Fruit fly (Drosophila melanogaster) whole organism, embryonic: ENCODE results near the gene PolA1.

Source experiments
- ATbp ChIP-seq: fragments of 200-800 bp; sonication (Bioruptor generic); optimal IDR thresholded peaks from 2 replicates; lab custom pipeline; 2017; ENCODE audit warnings: missing biosample characterization, mild to moderate bottlenecking, missing genetic modification characterization, missing genetic modification reagents
- Bteb2 ChIP-seq: fragments of 200-800 bp; sonication (Bioruptor generic); optimal IDR thresholded peaks from 2 replicates; lab custom pipeline; 2016; ENCODE audit warnings: missing biosample characterization, missing genetic modification characterization
- CG10959 ChIP-seq: fragments of 200-800 bp; sonication (Bioruptor generic); IDR thresholded peaks from 2 replicates; pipeline ENCODE4 v1.3.6; 2022; ENCODE audit warnings: missing biosample characterization, missing genetic modification characterization
- CG11696 ChIP-seq: fragments of 200-800 bp; sonication (Bioruptor generic); IDR thresholded peaks from 2 replicates; pipeline ENCODE4 v1.3.6; 2022; ENCODE audit warnings: missing biosample characterization, missing genetic modification characterization
- CG13424 ChIP-seq: fragments of 200-800 bp; sonication (Bioruptor generic); optimal IDR thresholded peaks from 2 replicates; lab custom pipeline; 2019; ENCODE audit warnings: missing biosample characterization, mild to moderate bottlenecking, missing genetic modification characterization, moderate library complexity
- CG13775 ChIP-seq: fragments of 200-800 bp; sonication (Bioruptor generic); optimal IDR thresholded peaks from 3 replicates; lab custom pipeline; 2017; ENCODE audit warnings: missing biosample characterization, mild to moderate bottlenecking, missing genetic modification characterization
- CG14441 ChIP-seq: fragments of 200-800 bp; sonication (Bioruptor generic); IDR thresholded peaks from 2 replicates; pipeline ENCODE4 v1.3.6; 2022; ENCODE audit warnings: missing biosample characterization, missing genetic modification characterization
- CG15514 ChIP-seq: fragments of 200-800 bp; sonication (Bioruptor generic); optimal IDR thresholded peaks from 3 replicates; lab custom pipeline; 2017; ENCODE audit warnings: missing biosample characterization, missing genetic modification characterization, mild to moderate bottlenecking, moderate library complexity, missing genetic modification reagents
- CG16863 ChIP-seq: fragments of 200-800 bp; sonication (Bioruptor generic); optimal IDR thresholded peaks from 3 replicates; lab custom pipeline; 2016; ENCODE audit warnings: missing biosample characterization, missing genetic modification characterization
- CG18262 ChIP-seq: fragments of 200-800 bp; optimal IDR thresholded peaks from 3 replicates; lab custom pipeline; 2019; ENCODE audit warnings: missing biosample characterization, mild to moderate bottlenecking, missing genetic modification characterization, moderate library complexity
- CG18476 ChIP-seq: fragments of 200-800 bp; sonication (Bioruptor generic); optimal IDR thresholded peaks from 2 replicates; lab custom pipeline; 2016; ENCODE audit warnings: missing biosample characterization, mild to moderate bottlenecking, missing genetic modification characterization
- CG2120 ChIP-seq: fragments of 200-800 bp; sonication (Bioruptor generic); optimal IDR thresholded peaks from 3 replicates; lab custom pipeline; 2016; ENCODE audit warnings: missing biosample characterization, missing genetic modification characterization
- CG31365 ChIP-seq: fragments of 200-800 bp; sonication (Bioruptor generic); optimal IDR thresholded peaks from 2 replicates; lab custom pipeline; 2018; ENCODE audit warnings: missing biosample characterization, mild to moderate bottlenecking, missing genetic modification characterization
- CG3726 ChIP-seq: fragments of 200-800 bp; sonication (Bioruptor generic); IDR thresholded peaks from 3 replicates; pipeline ENCODE4, ENCODE4 v1.3.6; 2022; ENCODE audit warnings: missing biosample characterization, missing genetic modification characterization
- CG6654 ChIP-seq: fragments of 200-800 bp; sonication (Bioruptor generic); optimal IDR thresholded peaks from 2 replicates; lab custom pipeline; 2017; ENCODE audit warnings: missing biosample characterization, mild to moderate bottlenecking, missing genetic modification characterization
- CG7357 ChIP-seq: fragments of 200-800 bp; sonication (Bioruptor generic); IDR thresholded peaks from 3 replicates; pipeline ENCODE4 v1.3.6; 2022; ENCODE audit warnings: missing biosample characterization, missing genetic modification characterization
- CG7372 ChIP-seq: fragments of 200-800 bp; sonication (Bioruptor generic); IDR thresholded peaks from 2 replicates; pipeline ENCODE4 v1.3.6; 2022; ENCODE audit warnings: missing biosample characterization, missing genetic modification characterization
- CG9437 ChIP-seq: fragments of 200-800 bp; sonication (Bioruptor generic); optimal IDR thresholded peaks from 2 replicates; lab custom pipeline; 2018; ENCODE audit warnings: missing biosample characterization, mild to moderate bottlenecking, missing genetic modification characterization
- CG9876 ChIP-seq: fragments of 200-800 bp; sonication (Bioruptor generic); optimal IDR thresholded peaks from 2 replicates; lab custom pipeline; 2016; ENCODE audit warnings: missing biosample characterization, missing genetic modification characterization
- CTCF ChIP-seq: fragments of 200-800 bp; sonication (Bioruptor generic); optimal IDR thresholded peaks from 2 replicates; lab custom pipeline; 2017; ENCODE audit warnings: missing biosample characterization, mild to moderate bottlenecking, missing genetic modification characterization, moderate library complexity
- Dip3 ChIP-seq: fragments of 200-800 bp; sonication (Bioruptor generic); optimal IDR thresholded peaks from 3 replicates; lab custom pipeline; 2016; ENCODE audit warnings: missing biosample characterization, missing genetic modification characterization
- E2f1 ChIP-seq: fragments of 200-800 bp; sonication (Bioruptor generic); IDR thresholded peaks from 2 replicates; pipeline ENCODE4 v1.3.6; 2022; ENCODE audit warnings: missing biosample characterization, missing genetic modification characterization
- Lpt ChIP-seq: fragments of >200 bp; optimal IDR thresholded peaks from 2 replicates; lab custom pipeline; 2018; ENCODE audit warnings: missing biosample characterization, missing genetic modification characterization
- Max ChIP-seq: fragments of 200-800 bp; sonication (Bioruptor generic); optimal IDR thresholded peaks from 2 replicates; lab custom pipeline; 2016; ENCODE audit warnings: missing biosample characterization, mild to moderate bottlenecking, missing genetic modification characterization
- Myb ChIP-seq: fragments of 200-800 bp; sonication (Bioruptor generic); optimal IDR thresholded peaks from 2 replicates; lab custom pipeline; 2016; ENCODE audit warnings: missing biosample characterization, missing genetic modification characterization
- NFAT ChIP-seq: fragments of 200-800 bp; sonication (Bioruptor generic); IDR thresholded peaks from 2 replicates; pipeline ENCODE4 v1.3.6; 2022; ENCODE audit warnings: missing biosample characterization, missing genetic modification characterization
- Nf-YA ChIP-seq: fragments of 200-800 bp; sonication (Bioruptor generic); IDR thresholded peaks from 2 replicates; pipeline ENCODE4 v1.3.6; 2022; ENCODE audit warnings: missing biosample characterization, missing genetic modification characterization
- Nf-YC ChIP-seq: fragments of 200-800 bp; optimal IDR thresholded peaks from 3 replicates; lab custom pipeline; 2019; ENCODE audit warnings: missing biosample characterization, mild to moderate bottlenecking, missing genetic modification characterization, moderate library complexity
- Scr ChIP-seq: fragments of 200-800 bp; sonication (Bioruptor generic); IDR thresholded peaks from 2 replicates; pipeline ENCODE4 v1.3.6; 2022; ENCODE audit warnings: missing biosample characterization, missing genetic modification characterization; ENCODE audit not compliant: partially characterized antibody
- Sox100B ChIP-seq: fragments of 200-800 bp; sonication (Bioruptor generic); optimal IDR thresholded peaks from 3 replicates; lab custom pipeline; 2018; ENCODE audit warnings: missing biosample characterization, mild to moderate bottlenecking, missing genetic modification characterization
- Spps ChIP-seq: fragments of 200-800 bp; sonication (Bioruptor generic); optimal IDR thresholded peaks from 2 replicates; lab custom pipeline; 2018; ENCODE audit warnings: missing biosample characterization, mild to moderate bottlenecking, missing genetic modification characterization
- Sry-β ChIP-seq: fragments of 200-800 bp; sonication (Bioruptor generic); optimal IDR thresholded peaks from 2 replicates; lab custom pipeline; 2018; ENCODE audit warnings: missing biosample characterization, mild to moderate bottlenecking, missing genetic modification characterization, moderate library complexity
- Tbp ChIP-seq: fragments of >200 bp; optimal IDR thresholded peaks from 2 replicates; lab custom pipeline; 2018; ENCODE audit warnings: missing biosample characterization, missing genetic modification characterization
- abd-A ChIP-seq: fragments of 200-800 bp; sonication (Bioruptor generic); optimal IDR thresholded peaks from 3 replicates; lab custom pipeline; 2019; ENCODE audit warnings: missing biosample characterization, mild to moderate bottlenecking, missing genetic modification characterization, moderate library complexity
- cato ChIP-seq: fragments of 200-800 bp; sonication (Bioruptor generic); optimal IDR thresholded peaks from 2 replicates; lab custom pipeline; 2016; ENCODE audit warnings: missing biosample characterization, missing genetic modification characterization, borderline replicate concordance
- disco-r ChIP-seq: fragments of 200-800 bp; sonication (Bioruptor generic); optimal IDR thresholded peaks from 2 replicates; lab custom pipeline; 2016; ENCODE audit warnings: missing biosample characterization, missing genetic modification characterization
- dpn ChIP-seq, 2 experiments: fragments of 200-800 bp; sonication (Bioruptor generic); optimal IDR thresholded peaks; 3 replicates each; lab custom pipeline; 2016; ENCODE audit warnings: missing biosample characterization in 2 of 2, missing genetic modification characterization in 2 of 2
- eyg ChIP-seq: fragments of 200-800 bp; sonication (Bioruptor generic); optimal IDR thresholded peaks from 3 replicates; lab custom pipeline; 2016; ENCODE audit warnings: missing biosample characterization, missing genetic modification characterization
- fd3F ChIP-seq: fragments of 200-800 bp; sonication (Bioruptor generic); optimal IDR thresholded peaks from 2 replicates; lab custom pipeline; 2018; ENCODE audit warnings: missing biosample characterization, mild to moderate bottlenecking, missing genetic modification characterization, moderate library complexity
- gfzf ChIP-seq: fragments of 200-800 bp; sonication (Bioruptor generic); optimal IDR thresholded peaks from 2 replicates; lab custom pipeline; 2016; ENCODE audit warnings: missing biosample characterization, mild to moderate bottlenecking, missing genetic modification characterization, moderate library complexity
- gro ChIP-seq: fragments of 200-800 bp; sonication (Bioruptor generic); optimal IDR thresholded peaks from 2 replicates; lab custom pipeline; 2016; ENCODE audit warnings: missing biosample characterization, missing genetic modification characterization
- gt ChIP-seq: fragments of 200-800 bp; sonication (Bioruptor generic); IDR thresholded peaks from 2 replicates; pipeline ENCODE4 v1.3.6; 2022; ENCODE audit warnings: missing biosample characterization, missing genetic modification characterization
- hth ChIP-seq: fragments of >200 bp; optimal IDR thresholded peaks from 2 replicates; lab custom pipeline; 2017; ENCODE audit warnings: inconsistent platforms
- maf-S ChIP-seq: fragments of 200-800 bp; sonication (Bioruptor generic); optimal IDR thresholded peaks from 2 replicates; lab custom pipeline; 2016; ENCODE audit warnings: missing biosample characterization, missing genetic modification characterization
- pan ChIP-seq, 4 experiments: fragments of >200 bp in 3 of 4; fragments of 200-800 bp in 1 of 4; sonication (Bioruptor generic) in 1 of 4; optimal IDR thresholded peaks in 3 of 4; IDR thresholded peaks in 1 of 4; 2 replicates each; pipeline versions ENCODE4 v1.3.6 to Lab custom; 2017 to 2022; ENCODE audit warnings: missing biosample characterization in 2 of 4, missing genetic modification characterization in 2 of 4, mixed read lengths in 1 of 4
- pum ChIP-seq: fragments of 200-800 bp; sonication (Bioruptor generic); optimal IDR thresholded peaks from 2 replicates; lab custom pipeline; 2016; ENCODE audit warnings: missing biosample characterization, missing genetic modification characterization
- slbo ChIP-seq: fragments of 200-800 bp; sonication (Bioruptor generic); IDR thresholded peaks from 2 replicates; pipeline ENCODE4 v1.3.6; 2022; ENCODE audit warnings: missing biosample characterization, missing genetic modification characterization
- sr ChIP-seq: fragments of 200-800 bp; sonication (Bioruptor generic); IDR thresholded peaks from 3 replicates; pipeline ENCODE4 v1.3.6; 2022; ENCODE audit warnings: missing biosample characterization, missing genetic modification characterization
- trem ChIP-seq: fragments of 200-800 bp; optimal IDR thresholded peaks from 3 replicates; lab custom pipeline; 2019; ENCODE audit warnings: missing biosample characterization, mild to moderate bottlenecking, missing genetic modification characterization, moderate library complexity
- twi ChIP-seq: fragments of 200-800 bp; optimal IDR thresholded peaks from 2 replicates; lab custom pipeline; 2019; ENCODE audit warnings: missing biosample characterization, mild to moderate bottlenecking, missing genetic modification characterization, moderate library complexity
- vvl ChIP-seq: fragments of 200-800 bp; sonication (Bioruptor generic); IDR thresholded peaks from 2 replicates; pipeline ENCODE4 v1.3.6; 2022; ENCODE audit warnings: missing biosample characterization, missing genetic modification characterization
- zfh2 ChIP-seq: fragments of 200-800 bp; sonication (Bioruptor generic); optimal IDR thresholded peaks from 2 replicates; lab custom pipeline; 2016; ENCODE audit warnings: missing biosample characterization, missing genetic modification characterization

The PolA1 gene

DNA sequence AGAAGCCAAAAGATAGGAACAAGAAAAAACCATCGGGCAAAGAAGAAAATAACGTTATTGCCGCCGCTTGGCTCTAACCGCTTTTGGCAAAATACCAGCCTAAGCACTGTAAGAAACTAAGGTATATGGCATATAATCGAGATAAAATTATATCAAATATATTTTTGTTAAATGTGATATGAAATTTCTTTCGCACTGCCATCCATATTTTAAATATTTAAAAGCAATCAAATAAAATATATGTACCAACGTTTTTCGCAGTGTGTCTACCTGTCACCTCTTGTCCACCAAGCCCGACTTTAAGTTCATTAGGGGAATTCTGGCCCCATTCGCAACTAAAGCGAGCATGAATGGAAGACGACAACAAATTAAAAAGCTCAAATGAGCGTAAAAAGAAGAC lies 43.8 kb downstream of the PolA1 start (continued):
- no peak for TF ChIP-seq abd-A (tag; lab: Kevin White, UChicago)
- peak; percentile 24 for TF ChIP-seq pum
- peak; percentile 65 for TF ChIP-seq CG13775
- TF ChIP-seq twi (tag; lab: Kevin White, UChicago) = peak; percentile 12
- no peak for TF ChIP-seq CG6654 (GFP tag; lab: Kevin White, UChicago)
- TF ChIP-seq ATbp (GFP tag; lab: Kevin White, UChicago) = peak; percentile 29
- TF ChIP-seq CG3726 = no peak
- peak; percentile 24 to 68 for TF ChIP-seq dpn (GFP tag; optimal IDR thresholded peaks at IDR 0.05; lab: Kevin White, UChicago)
- peak; percentile 82 for TF ChIP-seq CG2120 (GFP tag; lab: Kevin White, UChicago)
- no peak for TF ChIP-seq gfzf (GFP tag; lab: Kevin White, UChicago)
- no peak for TF ChIP-seq sr (GFP tag; lab: Robert Waterston, UW)
- no peak for TF ChIP-seq eyg
- no peak for TF ChIP-seq Lpt (GFP tag; lab: Kevin White, UChicago)
- TF ChIP-seq CG10959 (GFP tag; lab: Robert Waterston, UW) = peak; percentile 22; the same call in 1 of the 2 replicates
- TF ChIP-seq hth (lab: Kevin White, UChicago) = no peak
- TF ChIP-seq CG9876 (GFP tag; lab: Kevin White, UChicago) = no peak
- TF ChIP-seq Spps = no peak
- TF ChIP-seq CG15514 = peak; percentile 63
- TF ChIP-seq Nf-YA (GFP tag; lab: Robert Waterston, UW) = no peak
- peak; percentile 29 for TF ChIP-seq trem (tag; lab: Kevin White, UChicago)
- no peak for TF ChIP-seq disco-r (GFP tag; lab: Kevin White, UChicago)
- peak; percentile 20 for TF ChIP-seq Bteb2
- no peak for TF ChIP-seq pan (optimal IDR thresholded peaks at IDR 0.05; lab: Kevin White, UChicago)
- peak in 1 of 2 experiments; percentile 75 for TF ChIP-seq pan (GFP tag; optimal IDR thresholded peaks at IDR 0.05 in 1 of 2, IDR thresholded peaks at IDR 0.05 in 1 of 2)
- peak; percentile 85 for TF ChIP-seq slbo (GFP tag; lab: Robert Waterston, UW)
- TF ChIP-seq Max (GFP tag; lab: Kevin White, UChicago) = peak; percentile 67
- peak; percentile 63; the same call in 1 of the 2 replicates for TF ChIP-seq CG7372
- peak; percentile 84 for TF ChIP-seq vvl
- 0 out of 2 replicates have a peak, but pooled peaks have one; percentile 61 for TF ChIP-seq CG11696 (GFP tag; lab: Robert Waterston, UW)
- peak; percentile 46 for TF ChIP-seq CG9437 (GFP tag; lab: Kevin White, UChicago)
- peak; percentile 70 for TF ChIP-seq fd3F (GFP tag; lab: Kevin White, UChicago)
- TF ChIP-seq Scr (GFP tag; lab: Robert Waterston, UW) = no peak
- TF ChIP-seq CG13424 (tag; lab: Kevin White, UChicago) = peak; percentile 59
- TF ChIP-seq Dip3 (GFP tag; lab: Kevin White, UChicago) = peak; percentile 29
- peak; percentile 91 for TF ChIP-seq E2f1 (GFP tag; lab: Robert Waterston, UW)
- TF ChIP-seq Sry-β (GFP tag; lab: Kevin White, UChicago) = no peak
- TF ChIP-seq NFAT (GFP tag; lab: Robert Waterston, UW) = peak; percentile 65
- peak; percentile 67 for TF ChIP-seq CG14441 (GFP tag; lab: Robert Waterston, UW)
- TF ChIP-seq CG18476 (GFP tag; lab: Kevin White, UChicago) = peak; percentile 17
- TF ChIP-seq gt (GFP tag; lab: Robert Waterston, UW) = no peak
- peak; percentile 64; the same call in 2 of the 3 replicates for TF ChIP-seq CG7357
- no peak for TF ChIP-seq Nf-YC
- TF ChIP-seq Myb (GFP tag; lab: Kevin White, UChicago) = no peak
- TF ChIP-seq CG31365 (tag; lab: Kevin White, UChicago) = no peak
- TF ChIP-seq gro (GFP tag; lab: Kevin White, UChicago) = no peak
- TF ChIP-seq Tbp (GFP tag; lab: Kevin White, UChicago) = no peak
- TF ChIP-seq CG16863 (GFP tag; lab: Kevin White, UChicago) = no peak
- TF ChIP-seq CG18262 = peak; percentile 65
- no peak for TF ChIP-seq CTCF (GFP tag; lab: Kevin White, UChicago)
- TF ChIP-seq zfh2 (GFP tag; lab: Kevin White, UChicago) = peak; percentile 57
- no peak for TF ChIP-seq cato (GFP tag; lab: Kevin White, UChicago)
- TF ChIP-seq maf-S (GFP tag; lab: Kevin White, UChicago) = peak; percentile 32
- TF ChIP-seq Sox100B (GFP tag; lab: Kevin White, UChicago) = peak; percentile 21
